Worm (Caenorhabditis elegans) whole organism, L2 larva: ENCODE measurements around the gene sur-5.

Source experiments
- ama-1 ChIP-seq: fragments of 150-350 bp; optimal IDR thresholded peaks from 2 replicates; lab custom pipeline; 2018; ENCODE audit warnings: inconsistent platforms
- dmd-4 ChIP-seq: sonication (generic microtip); optimal IDR thresholded peaks from 2 replicates; lab custom pipeline; 2017; ENCODE audit warnings: missing biosample characterization, missing genetic modification characterization
- elt-3 ChIP-seq: sonication (generic microtip); optimal IDR thresholded peaks from 2 replicates; lab custom pipeline; 2017; ENCODE audit warnings: missing biosample characterization, missing genetic modification characterization
- lin-13 ChIP-seq: fragments of 150-350 bp; optimal IDR thresholded peaks from 2 replicates; lab custom pipeline; 2014; ENCODE audit warnings: missing biosample characterization, missing genetic modification reagents, missing genetic modification characterization
- mbf-1 ChIP-seq: sonication (generic microtip); optimal IDR thresholded peaks from 2 replicates; lab custom pipeline; 2017; ENCODE audit warnings: missing biosample characterization, missing genetic modification characterization
- mdl-1 ChIP-seq, 2 experiments: fragments of 150-350 bp in 1 of 2; sonication (generic microtip) in 1 of 2; optimal IDR thresholded peaks; 2 replicates each; lab custom pipeline; 2017; ENCODE audit warnings: missing biosample characterization in 2 of 2, missing genetic modification characterization in 2 of 2
- nhr-237 ChIP-seq: fragments of 150-350 bp; optimal IDR thresholded peaks from 2 replicates; lab custom pipeline; 2014; ENCODE audit warnings: missing biosample characterization, missing genetic modification characterization

DNA sequence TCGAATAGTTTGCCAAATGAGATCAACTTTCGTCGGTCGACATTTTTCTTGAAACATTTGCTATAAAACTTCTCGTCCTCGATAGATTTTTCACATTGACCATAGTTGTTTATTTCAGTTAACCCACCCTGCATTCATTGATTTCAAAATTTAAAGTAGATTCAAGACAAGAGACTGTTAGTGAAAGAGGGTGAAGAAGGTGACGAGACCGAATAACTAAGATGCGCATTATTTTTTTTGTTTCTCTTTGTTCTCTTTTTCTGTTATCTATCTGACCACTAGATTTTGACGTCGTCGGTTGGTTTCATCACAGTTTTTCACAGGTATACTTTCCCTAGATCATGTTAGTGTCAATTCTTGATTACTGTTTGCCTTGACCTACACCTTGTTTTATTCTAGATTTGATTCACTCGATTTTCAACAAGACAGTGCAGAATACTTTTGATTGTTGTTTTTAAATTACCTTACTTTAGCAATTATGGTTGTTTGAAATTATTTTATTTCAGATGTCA, 25.4 kb upstream of the sur-5 start, which contains the start of gene ttr-30:
- TF ChIP-seq ama-1: no peak
- TF ChIP-seq nhr-237 (tag; lab: Kevin White, UChicago): no peak
- no peak for TF ChIP-seq mdl-1 (tag; optimal IDR thresholded peaks at IDR 0.05; lab: Kevin White, UChicago)
- TF ChIP-seq elt-3: no peak
- TF ChIP-seq mbf-1: no peak
- no peak for TF ChIP-seq lin-13 (GFP tag; lab: Kevin White, UChicago)
- TF ChIP-seq dmd-4 (tag; lab: Kevin White, UChicago): no peak
